Worm (Caenorhabditis elegans): ENCODE results near the gene F01G10.10.
A peak's percentile ranks its signal among the peaks of the same experiment; 100 is the strongest.

The F01G10.10 gene

DNA sequence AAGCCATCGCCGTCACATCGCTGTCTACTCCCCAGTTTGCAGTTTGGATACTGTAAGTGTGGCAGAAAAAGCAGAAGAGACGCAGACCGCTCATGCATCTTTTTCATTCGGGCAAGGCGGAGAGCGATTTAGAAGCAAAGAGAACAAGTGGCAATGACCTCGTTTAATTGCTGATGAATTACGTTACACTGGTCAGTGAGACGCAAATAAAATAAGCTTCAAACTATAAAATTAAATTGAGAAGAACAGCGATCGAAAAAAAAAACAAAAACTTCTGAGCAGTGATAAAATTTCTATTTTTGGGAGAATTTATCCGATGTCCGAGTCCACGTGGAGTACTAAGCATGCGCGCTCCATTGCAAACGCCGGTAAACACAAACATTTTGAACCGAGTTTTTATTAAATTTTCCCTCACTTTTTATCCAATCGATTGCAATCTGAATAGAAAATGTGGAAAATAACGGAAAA is 23.8 kb upstream of the F01G10.10 start, which contains the start of gene C24F3.2:
TSS of gene C24F3.2 (plus strand) at position 418 of the 468 bp plus-strand sequence.
- no peak for TF ChIP-seq ztf-16 (tag; optimal IDR thresholded peaks at IDR 0.05)
- no peak for TF ChIP-seq ceh-30 (tag; optimal IDR thresholded peaks at IDR 0.05)
- no peak for TF ChIP-seq hlh-6 (tag; optimal IDR thresholded peaks at IDR 0.05)
- no peak for TF ChIP-seq K02D7.2 (tag; optimal IDR thresholded peaks at IDR 0.05)
- no peak for TF ChIP-seq unc-3 (GFP tag; conservative IDR thresholded peaks at IDR 0.05)
- no peak for TF ChIP-seq unc-3 (tag; optimal IDR thresholded peaks at IDR 0.05)
- TF ChIP-seq ceh-31 (tag; optimal IDR thresholded peaks at IDR 0.05): peak; percentile 64
- TF ChIP-seq npax-4 (tag; optimal IDR thresholded peaks at IDR 0.05): no peak
- TF ChIP-seq sox-2 (GFP tag; IDR thresholded peaks at IDR 0.05): no peak
- no peak for TF ChIP-seq hlh-30 (tag; optimal IDR thresholded peaks at IDR 0.05; ENCODE audit: insufficient read depth)
- no peak for TF ChIP-seq lin-11 (tag; optimal IDR thresholded peaks at IDR 0.05)
- no peak for TF ChIP-seq pax-1 (tag; optimal IDR thresholded peaks at IDR 0.05)
- no peak for TF ChIP-seq fax-1 (tag; optimal IDR thresholded peaks at IDR 0.05)
- TF ChIP-seq hlh-15 (tag; optimal IDR thresholded peaks at IDR 0.05): no peak
- TF ChIP-seq ceh-24 (tag; optimal IDR thresholded peaks at IDR 0.05): no peak
- peak; percentile 17 for TF ChIP-seq nfya-1 (tag; optimal IDR thresholded peaks at IDR 0.05)
- TF ChIP-seq unc-55 (GFP tag; optimal IDR thresholded peaks at IDR 0.05): no peak
- TF ChIP-seq odd-2 (tag; optimal IDR thresholded peaks at IDR 0.05): no peak
- no peak for TF ChIP-seq elt-4 (tag; optimal IDR thresholded peaks at IDR 0.05)
- no peak for TF ChIP-seq sdc-2 (tag; optimal IDR thresholded peaks at IDR 0.05)
- no peak for TF ChIP-seq Y22D7AL.16 (tag; optimal IDR thresholded peaks at IDR 0.05)
- TF ChIP-seq pat-9 (tag; optimal IDR thresholded peaks at IDR 0.05): no peak
- TF ChIP-seq ceh-9 (tag; optimal IDR thresholded peaks at IDR 0.05): no peak
- no peak for TF ChIP-seq dmd-4 (tag; optimal IDR thresholded peaks at IDR 0.05; ENCODE audit: borderline replicate concordance)
- TF ChIP-seq ceh-48 (tag; optimal IDR thresholded peaks at IDR 0.05): no peak
- TF ChIP-seq lim-6 (tag; optimal IDR thresholded peaks at IDR 0.05): no peak
- no peak for TF ChIP-seq sox-4 (tag; optimal IDR thresholded peaks at IDR 0.05)
- TF ChIP-seq ceh-22 (tag; optimal IDR thresholded peaks at IDR 0.05): no peak
- no peak for TF ChIP-seq hlh-8 (tag; optimal IDR thresholded peaks at IDR 0.05)
- no peak for TF ChIP-seq ets-4 (tag; optimal IDR thresholded peaks at IDR 0.05)
- peak; percentile 75 for TF ChIP-seq unc-42 (tag; optimal IDR thresholded peaks at IDR 0.05)
- TF ChIP-seq ref-2 (tag; optimal IDR thresholded peaks at IDR 0.05): peak; percentile 68
- no peak for TF ChIP-seq pha-4 (tag; optimal IDR thresholded peaks at IDR 0.05)
- TF ChIP-seq tbx-7 (tag; optimal IDR thresholded peaks at IDR 0.05): no peak
- no peak for TF ChIP-seq ttx-3 (tag; optimal IDR thresholded peaks at IDR 0.05)
- no peak for TF ChIP-seq eyg-1 (tag; optimal IDR thresholded peaks at IDR 0.05)
- no peak for TF ChIP-seq pros-1 (tag; optimal IDR thresholded peaks at IDR 0.05)
- no peak for TF ChIP-seq che-1 (tag; optimal IDR thresholded peaks at IDR 0.05)
- no peak for TF ChIP-seq fkh-10 (GFP tag; optimal IDR thresholded peaks at IDR 0.05)
- TF ChIP-seq pha-2 (tag; optimal IDR thresholded peaks at IDR 0.05): no peak
- no peak for TF ChIP-seq ceh-34 (tag; optimal IDR thresholded peaks at IDR 0.05)
- no peak for TF ChIP-seq ceh-45 (GFP tag; IDR thresholded peaks at IDR 0.05)
- TF ChIP-seq tbx-2 (tag; optimal IDR thresholded peaks at IDR 0.05): peak; percentile 30
- TF ChIP-seq ceh-6 (GFP tag; optimal IDR thresholded peaks at IDR 0.05): no peak
- no peak for TF ChIP-seq C08G9.2 (tag; optimal IDR thresholded peaks at IDR 0.05)
- TF ChIP-seq syd-9 (tag; optimal IDR thresholded peaks at IDR 0.05): peak; percentile 6
- no peak for TF ChIP-seq dve-1 (tag; optimal IDR thresholded peaks at IDR 0.05)
- peak; percentile 26 for TF ChIP-seq ceh-2 (tag; optimal IDR thresholded peaks at IDR 0.05)
- TF ChIP-seq ceh-19 (GFP tag; optimal IDR thresholded peaks at IDR 0.05): no peak
- TF ChIP-seq ceh-14 (tag; optimal IDR thresholded peaks at IDR 0.05): no peak
- no peak for TF ChIP-seq gmeb-2 (tag; optimal IDR thresholded peaks at IDR 0.05)
- no peak for TF ChIP-seq pag-3 (tag; optimal IDR thresholded peaks at IDR 0.05; ENCODE audit: borderline replicate concordance)
- no peak for TF ChIP-seq ama-1 (optimal IDR thresholded peaks at IDR 0.05)
- TF ChIP-seq F13H6.1 (tag; optimal IDR thresholded peaks at IDR 0.05): no peak
- no peak for TF ChIP-seq ahr-1 (tag; optimal IDR thresholded peaks at IDR 0.05)

All from whole organism, late embryonic.